Fruit fly (Drosophila melanogaster) whole organism, embryonic: Measurements from ENCODE around the gene Tango5.
A peak's percentile ranks its signal among the peaks of the same experiment; 100 is the strongest.

ENCODE experiments used
- CG1647 ChIP-seq: fragments of 200-800 bp; sonication (Bioruptor generic); optimal IDR thresholded peaks from 3 replicates; lab custom pipeline; 2016; ENCODE audit warnings: missing biosample characterization, missing genetic modification characterization
- CG17186 ChIP-seq: fragments of 200-800 bp; sonication (Bioruptor generic); optimal IDR thresholded peaks from 3 replicates; lab custom pipeline; 2017; ENCODE audit warnings: missing biosample characterization, missing genetic modification reagents, missing genetic modification characterization
- CG17328 ChIP-seq: fragments of 200-800 bp; sonication (Bioruptor generic); IDR thresholded peaks from 2 replicates; pipeline ENCODE4 v1.3.6; 2022; ENCODE audit warnings: missing biosample characterization, missing genetic modification characterization
- CG2199 ChIP-seq: fragments of 200-800 bp; sonication (Bioruptor generic); IDR thresholded peaks from 3 replicates; pipeline ENCODE4 v1.3.6; 2022; ENCODE audit warnings: missing biosample characterization, missing genetic modification characterization
- Hr78 ChIP-seq, 2 experiments: fragments of 200-800 bp in 1 of 2; fragments of >200 bp in 1 of 2; sonication (Bioruptor generic) in 1 of 2; optimal IDR thresholded peaks; 2 replicates each; lab custom pipeline; 2017 to 2019; ENCODE audit warnings: missing biosample characterization in 2 of 2, missing genetic modification characterization in 2 of 2, mild to moderate bottlenecking in 1 of 2, moderate library complexity in 1 of 2
- Jarid2 ChIP-seq: fragments of 200-800 bp; sonication (Bioruptor generic); optimal IDR thresholded peaks from 3 replicates; lab custom pipeline; 2017; ENCODE audit warnings: mild to moderate bottlenecking, missing biosample characterization, missing genetic modification reagents, missing genetic modification characterization
- Sox100B ChIP-seq: fragments of 200-800 bp; sonication (Bioruptor generic); optimal IDR thresholded peaks from 3 replicates; lab custom pipeline; 2018; ENCODE audit warnings: missing biosample characterization, mild to moderate bottlenecking, missing genetic modification characterization
- Sry-δ ChIP-seq: fragments of 200-800 bp; sonication (Bioruptor generic); optimal IDR thresholded peaks from 2 replicates; lab custom pipeline; 2016; ENCODE audit warnings: missing biosample characterization, missing genetic modification characterization
- Stat92E ChIP-seq, 3 experiments: fragments of >200 bp in 2 of 3; fragments of 200-800 bp in 1 of 3; sonication (Bioruptor generic) in 1 of 3; optimal IDR thresholded peaks; 2 replicates each; lab custom pipeline; 2017 to 2019; ENCODE audit warnings: missing biosample characterization in 3 of 3, missing genetic modification characterization in 3 of 3, mild to moderate bottlenecking in 1 of 3, moderate library complexity in 1 of 3
- ap ChIP-seq: fragments of 200-800 bp; sonication (Bioruptor generic); IDR thresholded peaks from 2 replicates; pipeline ENCODE4 v1.3.6; 2022; ENCODE audit warnings: missing biosample characterization, missing genetic modification characterization
- ssp ChIP-seq: fragments of 200-800 bp; sonication (Bioruptor generic); IDR thresholded peaks from 2 replicates; pipeline ENCODE4 v1.3.6; 2022; ENCODE audit warnings: missing biosample characterization, missing genetic modification characterization

DNA sequence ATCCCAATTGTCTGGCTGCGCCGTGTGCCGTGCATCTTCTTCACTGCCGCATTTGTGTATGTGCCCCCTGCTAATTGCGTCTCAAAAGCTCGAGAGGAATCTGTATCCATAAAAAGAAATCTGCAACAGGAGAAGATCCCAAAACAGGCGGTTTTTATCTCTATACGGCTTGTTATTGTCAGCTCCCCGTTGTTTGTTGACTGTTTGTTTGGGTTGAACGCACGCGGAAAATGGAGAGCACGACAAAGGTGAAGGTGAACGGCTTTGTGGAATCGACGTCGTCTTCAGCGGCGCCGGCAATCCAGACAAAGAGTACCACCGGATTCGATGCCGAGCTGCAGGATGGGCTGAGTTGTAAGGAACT is 18.6 kb downstream of the Tango5 start:
- TF ChIP-seq ap (no peak), CG2199 (GFP tag; lab: Robert Waterston, UW) (no peak), CG17328 (GFP tag; lab: Robert Waterston, UW) (no peak), Jarid2 (GFP tag; lab: Kevin White, UChicago) (no peak), Sry-δ (GFP tag; lab: Kevin White, UChicago) (no peak), Sox100B (GFP tag; lab: Kevin White, UChicago) (no peak), CG1647 (GFP tag; lab: Kevin White, UChicago) (no peak), ssp (GFP tag; lab: Robert Waterston, UW) (no peak), Stat92E (GFP tag; optimal IDR thresholded peaks at IDR 0.05; lab: Kevin White, UChicago) (no peak), Hr78 (GFP tag; optimal IDR thresholded peaks at IDR 0.05; lab: Kevin White, UChicago) (peak in 1 of 2 experiments; percentile 20), CG17186 (no peak)
